Worm (Caenorhabditis elegans): ENCODE results near the gene pyt-1.

Gene pyt-1

DNA sequence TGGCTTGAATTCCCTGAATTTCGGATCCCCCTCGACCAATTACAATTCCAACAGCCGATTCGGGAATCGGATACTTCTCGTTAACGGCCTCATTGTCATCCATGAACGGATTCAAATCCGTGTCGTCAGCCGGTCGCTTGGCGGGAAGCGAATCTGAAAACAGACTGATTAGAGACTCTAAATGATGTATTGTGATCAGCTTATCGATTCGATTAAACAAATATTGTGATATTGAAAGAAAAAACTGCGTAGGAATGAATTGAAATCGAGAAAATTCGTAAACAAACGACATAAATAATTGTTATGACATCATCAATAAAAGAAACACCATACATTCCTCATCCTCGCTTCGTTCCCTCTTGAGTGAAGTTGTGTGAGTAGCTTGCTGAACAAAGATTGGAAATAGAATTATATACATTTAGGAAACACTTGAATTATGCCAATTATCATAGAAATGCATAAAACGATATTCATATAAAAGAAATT is 8.9 kb upstream of the pyt-1 start:
- TF ChIP-seq nhr-11 (tag; optimal IDR thresholded peaks at IDR 0.05), result no peak
- TF ChIP-seq ama-1 (optimal IDR thresholded peaks at IDR 0.05), result peak; percentile 6
- no peak for TF ChIP-seq fkh-10 (GFP tag; optimal IDR thresholded peaks at IDR 0.05)

DNA sequence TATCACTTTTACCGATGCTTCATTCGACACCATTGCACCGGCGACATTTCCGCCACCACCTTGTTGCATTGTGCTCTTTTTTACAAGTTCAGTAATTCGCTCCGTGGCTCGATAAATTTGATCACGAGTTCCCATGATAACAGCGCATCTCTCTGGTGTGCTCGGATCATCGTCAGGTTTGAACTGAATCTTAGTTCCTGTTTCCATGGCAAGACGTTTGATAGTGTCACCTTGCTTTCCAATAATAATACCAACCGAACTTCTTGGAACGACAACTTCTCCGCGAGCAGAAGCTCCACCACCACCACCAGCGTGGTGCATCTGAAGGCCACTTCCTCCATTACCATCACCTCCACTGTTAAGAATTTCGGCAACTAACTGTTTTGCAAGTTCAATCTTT is 8.0 kb upstream of the pyt-1 start:
- TF ChIP-seq nhr-77 (tag; optimal IDR thresholded peaks at IDR 0.05) (no peak), eor-1 (tag; optimal IDR thresholded peaks at IDR 0.05) (no peak), nhr-237 (tag; optimal IDR thresholded peaks at IDR 0.05) (no peak)

DNA sequence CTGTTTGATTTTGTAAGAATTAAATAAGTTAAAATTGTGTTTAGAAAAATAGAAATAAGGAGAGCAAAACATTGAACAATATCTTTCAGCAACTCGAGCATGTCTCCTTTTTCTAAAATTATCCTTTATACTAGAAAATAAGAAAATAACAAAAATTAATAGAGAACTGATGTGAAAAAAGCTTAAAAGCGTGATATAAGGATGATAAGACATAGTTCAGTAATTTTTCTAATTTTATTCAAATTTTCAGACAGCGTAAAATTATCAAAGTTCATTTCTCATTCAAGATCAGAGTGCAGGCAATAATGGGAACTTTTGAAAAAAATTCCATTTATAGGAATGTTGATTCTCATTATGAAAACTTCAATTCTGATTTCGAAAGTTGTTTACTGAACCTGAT is 4.2 kb upstream of the pyt-1 start, which contains the start of gene str-182:
Gene str-182, minus strand, starts transcription at position 101 of the 400 bp plus-strand sequence.
- TF ChIP-seq nhr-76 (tag; optimal IDR thresholded peaks at IDR 0.05) (no peak), nfya-1 (tag; optimal IDR thresholded peaks at IDR 0.05; ENCODE audit: insufficient read depth) (no peak), mdl-1 (tag; optimal IDR thresholded peaks at IDR 0.05) (no peak), lin-15B (tag; optimal IDR thresholded peaks at IDR 0.05) (no peak), nhr-237 (tag; optimal IDR thresholded peaks at IDR 0.05) (no peak), pqm-1 (tag; optimal IDR thresholded peaks at IDR 0.05) (no peak), egl-27 (tag; optimal IDR thresholded peaks at IDR 0.05) (no peak), nhr-12 (tag; optimal IDR thresholded peaks at IDR 0.05) (no peak), fkh-10 (GFP tag; optimal IDR thresholded peaks at IDR 0.05) (no peak), aly-2 (tag; optimal IDR thresholded peaks at IDR 0.05) (no peak), egl-5 (tag; optimal IDR thresholded peaks at IDR 0.05) (no peak), eor-1 (tag; optimal IDR thresholded peaks at IDR 0.05) (no peak), unc-39 (tag; optimal IDR thresholded peaks at IDR 0.05) (no peak), ztf-4 (tag; optimal IDR thresholded peaks at IDR 0.05) (no peak), zag-1 (tag; optimal IDR thresholded peaks at IDR 0.05) (no peak), tbx-2 (tag; optimal IDR thresholded peaks at IDR 0.05) (no peak)

DNA sequence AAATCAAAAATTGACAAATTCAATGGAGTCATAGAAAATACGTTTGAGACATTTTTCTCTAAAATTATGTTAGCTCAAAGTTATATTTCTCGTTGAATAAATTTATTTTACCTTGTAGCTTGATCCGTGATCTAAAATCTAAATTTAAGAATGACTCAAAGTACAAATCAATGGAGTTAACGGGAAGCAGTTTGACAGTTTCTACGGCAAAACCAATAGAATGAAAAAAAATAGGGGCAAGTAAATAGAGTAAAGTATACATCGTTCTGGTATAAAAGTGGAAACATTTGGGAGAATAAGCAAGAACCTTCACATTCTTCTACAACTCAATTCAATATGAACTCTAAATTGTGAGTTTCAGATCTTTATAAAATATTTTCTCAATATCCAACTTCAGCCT is 1.8 kb upstream of the pyt-1 start, which contains the start of gene fipr-6:
Gene fipr-6, plus strand, starts transcription at position 301 of the 400 bp plus-strand sequence.
- TF ChIP-seq snpc-4 (tag; optimal IDR thresholded peaks at IDR 0.05) (no peak), ceh-16 (tag; optimal IDR thresholded peaks at IDR 0.05) (no peak), ztf-11 (tag; optimal IDR thresholded peaks at IDR 0.05) (no peak), hmg-11 (tag; optimal IDR thresholded peaks at IDR 0.05) (no peak), nhr-237 (tag; optimal IDR thresholded peaks at IDR 0.05) (no peak), sea-2 (GFP tag; optimal IDR thresholded peaks at IDR 0.05) (no peak), mdl-1 (tag; optimal IDR thresholded peaks at IDR 0.05) (no peak), elt-1 (tag; optimal IDR thresholded peaks at IDR 0.05) (no peak), fos-1 (tag; optimal IDR thresholded peaks at IDR 0.05) (no peak), zag-1 (tag; optimal IDR thresholded peaks at IDR 0.05) (no peak), unc-39 (tag; optimal IDR thresholded peaks at IDR 0.05) (no peak), jun-1 (tag; optimal IDR thresholded peaks at IDR 0.05) (no peak), elt-2 (tag; optimal IDR thresholded peaks at IDR 0.05) (no peak), nhr-77 (tag; optimal IDR thresholded peaks at IDR 0.05) (no peak), ZK546.5 (tag; optimal IDR thresholded peaks at IDR 0.05) (no peak)

DNA sequence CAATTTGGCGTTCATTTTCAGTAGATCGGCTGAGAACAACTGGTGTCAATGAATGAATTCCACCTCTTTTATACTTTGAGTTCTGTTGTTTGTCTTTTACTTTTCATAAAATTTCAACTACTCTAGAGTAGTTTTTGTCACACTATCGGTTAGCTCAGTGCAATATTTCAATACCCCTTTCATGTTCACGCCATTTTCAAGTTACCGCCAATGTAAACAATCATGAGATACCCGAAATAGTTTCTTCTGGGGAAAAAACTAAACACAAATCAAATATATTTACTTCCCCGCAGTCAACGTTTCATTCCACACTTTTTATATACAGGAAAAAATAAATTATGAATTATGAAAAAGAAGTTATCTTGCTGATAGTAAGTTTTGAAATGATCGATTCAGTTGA is 762 bp downstream of the pyt-1 start, which contains the start of gene fipr-4:
Gene fipr-4, minus strand, starts transcription at position 101 of the 400 bp plus-strand sequence.
- peak; percentile 42 for TF ChIP-seq pha-4 (tag; optimal IDR thresholded peaks at IDR 0.05)
- TF ChIP-seq nfya-1 (tag; optimal IDR thresholded peaks at IDR 0.05; ENCODE audit: insufficient read depth), result no peak

DNA sequence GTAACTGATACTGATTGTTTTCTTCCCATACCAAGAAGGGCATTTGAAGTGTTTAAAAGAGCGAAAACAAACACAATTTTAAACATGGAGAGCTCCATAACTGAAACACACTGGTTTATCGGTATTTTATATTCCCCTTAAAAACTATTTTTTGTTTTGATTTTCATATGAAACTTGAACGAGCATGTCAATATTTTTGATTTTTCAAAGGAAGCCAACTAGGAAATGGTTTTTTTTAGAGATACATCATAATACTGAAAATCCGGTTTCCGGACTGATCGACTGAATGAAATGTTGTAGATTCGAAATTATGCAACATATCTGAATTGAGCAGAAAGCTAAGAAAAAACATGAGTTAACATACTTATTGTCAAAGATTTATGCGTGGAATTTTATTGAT is 1.8 kb downstream of the pyt-1 start, which contains the start of gene ttr-19:
Gene ttr-19, minus strand, starts transcription at position 101 of the 400 bp plus-strand sequence.
- no peak for TF ChIP-seq nhr-67 (tag; optimal IDR thresholded peaks at IDR 0.05)
- no peak for TF ChIP-seq nhr-25 (tag; optimal IDR thresholded peaks at IDR 0.05)
- no peak for TF ChIP-seq pqm-1 (tag; optimal IDR thresholded peaks at IDR 0.05)
- no peak for TF ChIP-seq tbx-2 (tag; optimal IDR thresholded peaks at IDR 0.05)
- no peak for TF ChIP-seq nhr-43 (tag; optimal IDR thresholded peaks at IDR 0.05; ENCODE audit: poor library complexity, severe bottlenecking)
- TF ChIP-seq ztf-4 (tag; optimal IDR thresholded peaks at IDR 0.05), result no peak

Measured in whole organism, L3 larva.